Worm (Caenorhabditis elegans) whole organism, L2 larva: ENCODE data around the gene ZK938.11.

Experiments used
- F13H6.1 ChIP-seq: sonication (generic microtip); optimal IDR thresholded peaks from 2 replicates; lab custom pipeline; 2016; ENCODE audit warnings: missing genetic modification characterization, missing compliant biosample characterization
- R02D3.7 ChIP-seq: fragments of 150-350 bp; optimal IDR thresholded peaks from 2 replicates; lab custom pipeline; 2014; ENCODE audit warnings: missing biosample characterization, missing genetic modification characterization
- Y55F3AM.14 ChIP-seq: fragments of 200-800 bp; sonication (Bioruptor generic); optimal IDR thresholded peaks from 2 replicates; lab custom pipeline; 2018; ENCODE audit warnings: mild to moderate bottlenecking, missing genetic modification characterization, missing compliant biosample characterization
- crh-2 ChIP-seq: sonication (generic microtip); optimal IDR thresholded peaks from 2 replicates; lab custom pipeline; 2017; ENCODE audit warnings: missing biosample characterization, missing genetic modification characterization
- egl-27 ChIP-seq: sonication (generic microtip); optimal IDR thresholded peaks from 3 replicates; lab custom pipeline; 2017; ENCODE audit warnings: missing biosample characterization, missing genetic modification reagents, missing genetic modification characterization
- elt-1 ChIP-seq: fragments of 150-350 bp; optimal IDR thresholded peaks from 2 replicates; lab custom pipeline; 2014; ENCODE audit warnings: missing biosample characterization, missing genetic modification characterization
- fos-1 ChIP-seq: fragments of 150-350 bp; optimal IDR thresholded peaks from 2 replicates; lab custom pipeline; 2014; ENCODE audit warnings: missing biosample characterization, missing genetic modification characterization
- gmeb-1 ChIP-seq: fragments of 150-350 bp; optimal IDR thresholded peaks from 2 replicates; lab custom pipeline; 2014; ENCODE audit warnings: missing biosample characterization, missing genetic modification characterization
- lin-11 ChIP-seq: fragments of 150-350 bp; sonication (generic microtip); optimal IDR thresholded peaks from 2 replicates; lab custom pipeline; 2014; ENCODE audit warnings: missing biosample characterization, missing genetic modification characterization, inconsistent platforms, mixed read lengths
- lsy-2 ChIP-seq, 2 experiments: fragments of 150-350 bp in 1 of 2; sonication (generic microtip) in 1 of 2; optimal IDR thresholded peaks; 2 replicates each; lab custom pipeline; 2014 to 2017; ENCODE audit warnings: missing biosample characterization in 2 of 2, missing genetic modification characterization in 2 of 2
- mdl-1 ChIP-seq, 2 experiments: fragments of 150-350 bp in 1 of 2; sonication (generic microtip) in 1 of 2; optimal IDR thresholded peaks; 2 replicates each; lab custom pipeline; 2017; ENCODE audit warnings: missing biosample characterization in 2 of 2, missing genetic modification characterization in 2 of 2
- nhr-129 ChIP-seq: fragments of 150-350 bp; optimal IDR thresholded peaks from 2 replicates; lab custom pipeline; 2014; ENCODE audit warnings: missing biosample characterization, missing genetic modification characterization
- nhr-21 ChIP-seq: fragments of 150-350 bp; optimal IDR thresholded peaks from 2 replicates; lab custom pipeline; 2014; ENCODE audit warnings: missing biosample characterization, missing genetic modification characterization
- sma-3 ChIP-seq: sonication (generic microtip); optimal IDR thresholded peaks from 2 replicates; lab custom pipeline; 2016; ENCODE audit warnings: missing genetic modification reagents, missing genetic modification characterization, missing compliant biosample characterization
- sma-9 ChIP-seq, 2 experiments: fragments of 150-350 bp in 1 of 2; sonication (generic microtip) in 1 of 2; optimal IDR thresholded peaks; 2 replicates each; lab custom pipeline; 2014 to 2016; ENCODE audit warnings: missing genetic modification characterization in 2 of 2, mild to moderate bottlenecking in 1 of 2, missing biosample characterization in 1 of 2, missing compliant biosample characterization in 1 of 2, missing genetic modification reagents in 1 of 2, moderate library complexity in 1 of 2

The ZK938.11 gene

ce11 chrII:9791185-9791584 lies 49.0 kb downstream of the ZK938.11 start:
- TF ChIP-seq elt-1 (tag; lab: Kevin White, UChicago) (no peak), lsy-2 (tag; optimal IDR thresholded peaks at IDR 0.05; lab: Kevin White, UChicago) (peak in 1 of 2 experiments; percentile 21), gmeb-1 (tag; lab: Kevin White, UChicago) (peak; percentile 48), crh-2 (peak; percentile 70), sma-3 (GFP tag; lab: Kevin White, UChicago) (peak; percentile 44), lin-11 (tag; lab: Kevin White, UChicago) (no peak), Y55F3AM.14 (GFP tag; lab: Kevin White, UChicago) (no peak), nhr-129 (tag; lab: Kevin White, UChicago) (peak; percentile 16), F13H6.1 (peak; percentile 73), mdl-1 (tag; optimal IDR thresholded peaks at IDR 0.05; lab: Kevin White, UChicago) (peak in 1 of 2 experiments; percentile 43), egl-27 (tag; lab: Kevin White, UChicago) (no peak), nhr-21 (tag; lab: Kevin White, UChicago) (peak; percentile 41), fos-1 (tag; lab: Kevin White, UChicago) (peak; percentile 97), R02D3.7 (no peak), sma-9 (GFP tag; optimal IDR thresholded peaks at IDR 0.05; lab: Kevin White, UChicago) (peak; percentile 94), sma-9 (tag; optimal IDR thresholded peaks at IDR 0.05; lab: Kevin White, UChicago) (no peak)
